Worm (Caenorhabditis elegans): ENCODE results near the gene drr-2.

DNA sequence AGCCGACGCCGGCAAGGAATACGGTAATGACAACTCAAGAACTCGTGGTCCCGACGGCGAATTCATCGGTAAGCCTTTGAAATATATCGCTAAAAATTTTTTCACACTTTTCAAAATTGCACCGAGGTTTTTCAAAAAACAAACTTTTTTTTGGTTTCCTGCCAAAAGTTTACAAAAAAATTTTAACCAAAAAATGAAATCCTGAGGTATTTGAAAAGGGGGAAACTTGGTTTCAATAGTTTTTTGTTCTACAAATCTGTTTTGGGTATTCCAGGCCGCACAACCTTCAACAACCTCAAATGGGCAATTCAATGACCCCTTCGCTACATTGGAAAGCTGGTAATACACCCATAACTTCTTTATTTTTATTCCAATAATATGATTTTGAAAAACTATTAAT, 38.6 kb upstream of the drr-2 start:
- TF ChIP-seq sea-1 (GFP tag; conservative IDR thresholded peaks at IDR 0.05) (no peak), tbx-37 (GFP tag; conservative IDR thresholded peaks at IDR 0.05) (no peak), ama-1 (optimal IDR thresholded peaks at IDR 0.05) (no peak), hnd-1 (tag; optimal IDR thresholded peaks at IDR 0.05) (no peak), aly-1 (tag; optimal IDR thresholded peaks at IDR 0.05) (no peak), pes-1 (GFP tag; IDR thresholded peaks at IDR 0.05) (no peak), ets-7 (tag; optimal IDR thresholded peaks at IDR 0.05) (no peak), hmg-4 (GFP tag; optimal IDR thresholded peaks at IDR 0.05) (no peak), flt-1 (GFP tag; IDR thresholded peaks at IDR 0.05) (no peak), F13C5.2 (tag; optimal IDR thresholded peaks at IDR 0.05) (no peak), tbx-11 (GFP tag; IDR thresholded peaks at IDR 0.05) (no peak), ceh-36 (tag; optimal IDR thresholded peaks at IDR 0.05) (no peak), scrt-1 (GFP tag; IDR thresholded peaks at IDR 0.05) (no peak), hmbx-1 (tag; optimal IDR thresholded peaks at IDR 0.05) (no peak)
